Fruit fly (Drosophila melanogaster) whole organism, wandering third instar larva: ENCODE results near the gene tzn.

Source experiments
- Abd-B ChIP-seq: fragments of >200 bp; optimal IDR thresholded peaks from 2 replicates; lab custom pipeline; 2017; ENCODE audit warnings: missing biosample characterization, missing genetic modification characterization
- CG32264 ChIP-seq: fragments of 200-800 bp; sonication (Bioruptor generic); optimal IDR thresholded peaks from 2 replicates; lab custom pipeline; 2016; ENCODE audit warnings: missing biosample characterization, missing genetic modification characterization
- Dfd ChIP-seq: fragments of >200 bp; optimal IDR thresholded peaks from 2 replicates; lab custom pipeline; 2017; ENCODE audit warnings: missing biosample characterization, missing genetic modification characterization
- Dif ChIP-seq: fragments of 200-275, 200-300 bp; sonication (Bioruptor generic); optimal IDR thresholded peaks from 2 replicates; lab custom pipeline; 2018; ENCODE audit warnings: missing biosample characterization, missing genetic modification characterization; ENCODE audit not compliant: partially characterized antibody
- Hnf4 ChIP-seq: fragments of 200-800 bp; sonication (Bioruptor generic); optimal IDR thresholded peaks from 2 replicates; lab custom pipeline; 2016; ENCODE audit warnings: missing biosample characterization, mild to moderate bottlenecking, missing genetic modification characterization
- Hr78 ChIP-seq: fragments of >200 bp; optimal IDR thresholded peaks from 2 replicates; lab custom pipeline; 2017; ENCODE audit warnings: missing biosample characterization, missing genetic modification characterization
- Hr83 ChIP-seq: fragments of 200-300 bp; sonication (Bioruptor generic); optimal IDR thresholded peaks from 2 replicates; lab custom pipeline; 2016; ENCODE audit warnings: missing biosample characterization, mild to moderate bottlenecking, missing genetic modification characterization, moderate library complexity; ENCODE audit not compliant: poor library complexity, severe bottlenecking
- Jra ChIP-seq: sonication (Bioruptor generic); optimal IDR thresholded peaks from 2 replicates; lab custom pipeline; 2016; ENCODE audit warnings: missing biosample characterization, missing genetic modification characterization
- Mio ChIP-seq: sonication (Bioruptor generic); optimal IDR thresholded peaks from 2 replicates; lab custom pipeline; 2016; ENCODE audit warnings: missing biosample characterization, missing genetic modification characterization
- Myc ChIP-seq: fragments of >200 bp; optimal IDR thresholded peaks from 2 replicates; lab custom pipeline; 2017
- Sp1 ChIP-seq: fragments of 200-800 bp; sonication (Bioruptor generic); optimal IDR thresholded peaks from 3 replicates; lab custom pipeline; 2019; ENCODE audit warnings: missing biosample characterization, mild to moderate bottlenecking, missing genetic modification characterization, moderate library complexity
- Vsx2 ChIP-seq: fragments of 200-300, 225-300 bp; sonication (Bioruptor generic); optimal IDR thresholded peaks from 2 replicates; lab custom pipeline; 2018; ENCODE audit warnings: missing biosample characterization, missing genetic modification characterization; ENCODE audit not compliant: partially characterized antibody
- br ChIP-seq: fragments of 200-800 bp; sonication (Bioruptor generic); optimal IDR thresholded peaks from 2 replicates; lab custom pipeline; 2016; ENCODE audit warnings: missing biosample characterization, missing genetic modification characterization
- brk ChIP-seq: fragments of 200-800 bp; sonication (Bioruptor generic); optimal IDR thresholded peaks from 2 replicates; lab custom pipeline; 2016; ENCODE audit warnings: missing biosample characterization, mild to moderate bottlenecking, missing genetic modification characterization
- dl ChIP-seq, 2 experiments: fragments of 175-275, 200-275 bp in 1 of 2; fragments of 200-275 bp in 1 of 2; sonication (Bioruptor generic); optimal IDR thresholded peaks; lab custom pipeline; 2018; ENCODE audit warnings: mild to moderate bottlenecking in 2 of 2, missing biosample characterization in 2 of 2, missing genetic modification characterization in 2 of 2, moderate library complexity in 2 of 2; ENCODE audit not compliant: partially characterized antibody in 2 of 2, insufficient read depth in 1 of 2
- dmrt93B ChIP-seq: fragments of 200-800 bp; sonication (Bioruptor generic); optimal IDR thresholded peaks from 2 replicates; lab custom pipeline; 2018; ENCODE audit warnings: missing biosample characterization, mild to moderate bottlenecking, missing genetic modification characterization
- dsf ChIP-seq: sonication (Bioruptor generic); optimal IDR thresholded peaks from 2 replicates; lab custom pipeline; 2016; ENCODE audit warnings: missing biosample characterization, missing genetic modification characterization, borderline replicate concordance
- ey ChIP-seq: fragments of 200-800 bp; sonication (Bioruptor generic); optimal IDR thresholded peaks from 2 replicates; lab custom pipeline; 2016; ENCODE audit warnings: missing biosample characterization, missing genetic modification characterization
- fru ChIP-seq: fragments of 200-800 bp; sonication (Bioruptor generic); optimal IDR thresholded peaks from 3 replicates; lab custom pipeline; 2016; ENCODE audit warnings: missing biosample characterization, mild to moderate bottlenecking, missing genetic modification characterization
- h ChIP-seq: fragments of 200-800 bp; sonication (Bioruptor generic); optimal IDR thresholded peaks from 3 replicates; lab custom pipeline; 2016; ENCODE audit warnings: missing biosample characterization, mild to moderate bottlenecking, missing genetic modification characterization
- jim ChIP-seq: fragments of 175-275, 200-325 bp; sonication (Bioruptor generic); optimal IDR thresholded peaks from 2 replicates; lab custom pipeline; 2016; ENCODE audit warnings: missing biosample characterization, mild to moderate bottlenecking, missing genetic modification characterization
- lola ChIP-seq: fragments of >200 bp; optimal IDR thresholded peaks from 2 replicates; lab custom pipeline; 2017; ENCODE audit warnings: missing biosample characterization, missing genetic modification characterization
- pan ChIP-seq: fragments of >200 bp; optimal IDR thresholded peaks from 2 replicates; lab custom pipeline; 2017
- psq ChIP-seq: fragments of 200-800 bp; sonication (Bioruptor generic); optimal IDR thresholded peaks from 3 replicates; lab custom pipeline; 2017; ENCODE audit warnings: missing biosample characterization, mild to moderate bottlenecking, missing genetic modification characterization, moderate library complexity
- rgr ChIP-seq: fragments of 200-800 bp; sonication (Bioruptor generic); optimal IDR thresholded peaks from 3 replicates; lab custom pipeline; 2016; ENCODE audit warnings: missing biosample characterization, mild to moderate bottlenecking, missing genetic modification characterization
- sage ChIP-seq: fragments of 200-800 bp; sonication (Bioruptor generic); optimal IDR thresholded peaks from 2 replicates; lab custom pipeline; 2016; ENCODE audit warnings: missing biosample characterization, mild to moderate bottlenecking, missing genetic modification characterization

tzn gene

DNA sequence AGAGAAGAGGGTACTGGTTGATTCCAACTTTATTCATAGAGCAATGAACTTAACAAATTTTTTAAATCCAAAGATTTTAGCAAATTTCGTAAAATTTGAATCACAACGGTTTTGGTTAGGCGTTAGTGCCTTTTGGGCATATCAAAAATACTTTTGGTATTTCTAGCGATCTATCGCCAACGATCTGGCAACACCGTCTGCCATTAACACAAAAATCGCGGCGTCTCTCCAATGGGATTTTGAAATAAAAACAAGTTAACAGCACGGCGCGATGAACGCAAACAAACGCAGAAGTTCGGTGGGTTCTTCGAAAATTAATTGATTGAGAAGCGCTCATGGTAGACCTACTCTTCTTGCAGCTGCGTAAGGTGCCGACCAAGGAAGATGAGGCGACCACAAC, 1.8 kb downstream of the tzn start, which contains the start of gene Spc105R:
Gene Spc105R (plus strand): TSS at position 203 of the 400 bp plus-strand sequence.
- TF ChIP-seq fru (GFP tag; lab: Kevin White, UChicago) (no peak), pan (lab: Kevin White, UChicago) (no peak), sage (no peak), Hr83 (GFP tag; lab: Kevin White, UChicago) (no peak), Hnf4 (GFP tag; lab: Kevin White, UChicago) (no peak), jim (GFP tag; lab: Kevin White, UChicago) (no peak), Myc (no peak), CG32264 (GFP tag; lab: Kevin White, UChicago) (no peak), dl (GFP tag; optimal IDR thresholded peaks at IDR 0.05; lab: Kevin White, UChicago; ENCODE audit: insufficient read depth in 1 of 2, partially characterized antibody in 2 of 2) (no peak), Abd-B (no peak), br (GFP tag; lab: Kevin White, UChicago) (no peak), Dif (GFP tag; lab: Kevin White, UChicago) (no peak), Dfd (GFP tag; lab: Kevin White, UChicago) (no peak), Jra (GFP tag; lab: Kevin White, UChicago) (no peak), dsf (no peak)

DNA sequence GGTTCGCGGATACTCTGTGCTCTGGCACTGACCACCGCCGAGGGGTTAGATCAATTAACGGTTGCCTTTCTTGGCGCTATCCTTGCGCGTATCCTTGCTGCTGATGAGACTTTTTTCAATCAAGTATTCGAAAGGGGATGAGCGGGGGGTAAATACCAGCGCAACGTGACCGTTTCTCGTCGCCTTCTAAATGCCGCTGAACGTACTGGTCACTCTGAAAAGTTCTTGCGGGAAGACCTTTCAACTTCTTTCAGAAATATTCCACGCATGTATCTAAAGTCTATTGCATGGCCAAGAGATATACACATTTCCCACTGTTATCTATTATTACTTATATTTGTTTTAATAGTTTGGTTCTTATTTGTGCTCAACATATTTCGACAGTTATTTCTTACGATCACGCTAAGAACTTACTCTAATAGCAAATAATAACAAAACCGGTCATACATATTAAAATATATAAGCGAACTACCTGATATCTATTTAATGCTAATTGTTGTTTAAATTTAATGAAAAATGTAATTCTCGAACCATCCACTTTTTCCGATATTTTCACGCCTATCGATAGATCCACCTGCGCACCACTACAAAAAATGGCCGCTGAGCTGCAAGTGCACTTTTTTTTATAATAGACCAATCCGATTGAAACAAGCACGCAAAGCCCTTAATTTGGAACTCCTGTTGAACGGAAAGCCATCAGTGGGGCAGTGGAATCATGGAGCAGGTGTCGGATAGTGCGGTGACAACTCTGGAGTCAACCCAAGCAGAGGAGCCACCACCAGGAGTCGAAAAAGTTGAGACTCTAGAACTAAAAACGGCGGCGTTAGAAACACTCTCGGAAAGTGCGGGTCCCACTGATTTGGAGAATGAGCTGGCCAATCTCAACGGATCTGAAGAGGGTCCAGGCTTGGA, 10.9 kb downstream of the tzn start, which contains the start of the genes CG3634 and HIPP1:
Gene CG3634 (minus strand): TSS at position 185 of the 912 bp plus-strand sequence.
Gene HIPP1 (plus strand): TSS at position 582 of the 912 bp plus-strand sequence.
- TF ChIP-seq Myc (peak; percentile 34), brk (no peak), Abd-B (no peak), sage (no peak), lola (GFP tag; lab: Kevin White, UChicago) (no peak), h (GFP tag; lab: Kevin White, UChicago) (no peak)
- TF ChIP-seq, all 38 proteins: peak for 1

DNA sequence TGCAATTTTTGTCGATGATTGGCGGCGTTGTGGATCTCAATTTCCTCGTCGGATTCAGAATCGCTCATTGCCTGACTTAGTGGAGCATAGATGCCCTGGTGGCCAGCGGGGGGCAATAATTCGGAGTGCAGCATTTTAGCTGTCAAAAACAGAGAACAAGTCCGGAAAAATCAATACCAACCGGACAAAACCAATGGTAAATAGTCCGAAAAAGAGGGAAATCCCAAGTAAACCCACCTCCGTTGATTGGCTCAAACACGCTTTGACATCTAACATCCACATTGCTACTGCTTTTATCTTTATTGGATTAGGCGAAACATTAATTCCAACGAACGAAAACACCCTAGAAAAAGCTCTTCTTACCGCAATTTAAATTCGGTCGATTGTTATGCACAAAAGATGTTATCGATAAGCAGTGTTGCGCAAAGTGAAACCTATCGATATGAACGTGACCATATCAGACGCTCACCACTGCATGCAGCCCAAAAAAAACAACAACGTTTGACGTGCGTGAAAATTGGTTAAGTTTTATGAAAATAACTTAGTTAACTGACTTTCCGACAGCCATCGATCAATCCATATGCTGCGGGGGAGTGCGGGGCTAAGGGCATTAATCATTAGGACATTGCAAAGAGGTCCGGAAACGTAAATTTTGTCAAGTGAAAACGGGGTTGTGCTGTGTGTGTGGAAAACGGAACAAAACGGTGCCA, 17.4 kb downstream of the tzn start, which contains the start of the genes CG3618 and Pka-R1:
Gene CG3618 (minus strand): TSS at position 410 of the 710 bp plus-strand sequence.
Gene Pka-R1 (plus strand): TSS at position 453 of the 710 bp plus-strand sequence.
- TF ChIP-seq psq (GFP tag; lab: Kevin White, UChicago) (peak; percentile 29), Vsx2 (GFP tag; lab: Kevin White, UChicago) (no peak), rgr (GFP tag; lab: Kevin White, UChicago) (peak; percentile 51), Hr83 (GFP tag; lab: Kevin White, UChicago) (peak; percentile 14)

DNA sequence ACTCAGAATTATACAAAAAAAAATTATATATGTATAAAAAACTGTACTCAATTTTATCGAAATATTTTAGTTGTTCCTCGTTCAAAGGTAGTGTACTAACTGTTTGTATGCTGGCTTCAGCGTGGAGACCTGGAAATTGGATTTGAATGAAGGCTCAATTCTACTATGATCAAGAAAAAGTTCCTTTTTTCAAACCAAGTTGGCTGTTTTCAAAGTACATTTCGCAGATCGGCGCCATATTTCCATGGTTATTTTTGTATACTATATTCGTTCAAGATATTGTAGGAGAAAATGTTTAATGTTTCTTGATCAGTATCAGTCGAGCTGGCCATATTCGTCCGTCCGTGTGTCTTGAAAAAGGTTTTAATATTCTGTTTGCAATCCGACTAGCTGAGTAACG, 19.5 kb downstream of the tzn start, which contains the start of gene Mst77F:
Gene Mst77F (minus strand): TSS at position 101 of the 400 bp plus-strand sequence.
- no peak for TF ChIP-seq Vsx2 (GFP tag; lab: Kevin White, UChicago)
- TF ChIP-seq Mio (GFP tag; lab: Kevin White, UChicago) = no peak
- TF ChIP-seq CG32264 (GFP tag; lab: Kevin White, UChicago) = no peak
- TF ChIP-seq Hr83 (GFP tag; lab: Kevin White, UChicago) = no peak
- no peak for TF ChIP-seq ey
- no peak for TF ChIP-seq psq (GFP tag; lab: Kevin White, UChicago)
- no peak for TF ChIP-seq brk
- TF ChIP-seq Sp1 = no peak
- TF ChIP-seq rgr (GFP tag; lab: Kevin White, UChicago) = no peak
- TF ChIP-seq dmrt93B = no peak
- TF ChIP-seq pan (lab: Kevin White, UChicago) = no peak

DNA sequence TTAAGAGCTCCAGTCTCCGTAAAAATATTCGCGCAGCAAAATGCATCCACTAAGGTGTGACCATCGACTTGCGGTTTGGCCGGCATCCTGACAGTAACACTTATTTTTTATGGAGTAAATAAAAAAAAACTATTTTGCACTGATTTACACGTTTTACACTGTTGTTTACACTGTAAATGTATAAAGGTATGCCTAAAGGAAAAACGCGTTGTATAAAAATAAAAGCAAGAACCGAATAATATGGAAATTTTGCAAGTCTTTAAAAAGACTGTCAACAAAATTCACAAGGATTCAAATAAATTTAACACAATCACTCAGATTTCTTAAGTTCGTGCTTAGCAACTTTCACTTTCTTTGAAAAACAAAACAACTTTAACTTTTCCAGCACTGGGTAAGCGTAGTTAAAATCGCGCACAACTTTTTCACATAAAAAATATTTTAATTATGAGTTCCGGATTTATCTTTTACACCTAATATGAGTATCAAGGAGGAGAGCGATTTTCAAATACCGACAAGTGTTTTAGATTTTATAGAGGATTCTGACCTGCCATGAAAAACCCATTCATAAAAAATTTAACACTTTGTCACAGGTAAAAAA, 24.9 kb downstream of the tzn start:
- TF ChIP-seq sage (peak; percentile 71), Hr78 (no peak), dl (GFP tag; optimal IDR thresholded peaks at IDR 0.05; lab: Kevin White, UChicago; ENCODE audit: insufficient read depth in 1 of 2, partially characterized antibody in 2 of 2) (peak in 1 of 2 experiments; percentile 39), Dfd (GFP tag; lab: Kevin White, UChicago) (peak; percentile 98), Dif (GFP tag; lab: Kevin White, UChicago) (no peak), lola (GFP tag; lab: Kevin White, UChicago) (peak; percentile 88)
